Fruit fly (Drosophila melanogaster): ENCODE data around the gene Sema1a.

DNA sequence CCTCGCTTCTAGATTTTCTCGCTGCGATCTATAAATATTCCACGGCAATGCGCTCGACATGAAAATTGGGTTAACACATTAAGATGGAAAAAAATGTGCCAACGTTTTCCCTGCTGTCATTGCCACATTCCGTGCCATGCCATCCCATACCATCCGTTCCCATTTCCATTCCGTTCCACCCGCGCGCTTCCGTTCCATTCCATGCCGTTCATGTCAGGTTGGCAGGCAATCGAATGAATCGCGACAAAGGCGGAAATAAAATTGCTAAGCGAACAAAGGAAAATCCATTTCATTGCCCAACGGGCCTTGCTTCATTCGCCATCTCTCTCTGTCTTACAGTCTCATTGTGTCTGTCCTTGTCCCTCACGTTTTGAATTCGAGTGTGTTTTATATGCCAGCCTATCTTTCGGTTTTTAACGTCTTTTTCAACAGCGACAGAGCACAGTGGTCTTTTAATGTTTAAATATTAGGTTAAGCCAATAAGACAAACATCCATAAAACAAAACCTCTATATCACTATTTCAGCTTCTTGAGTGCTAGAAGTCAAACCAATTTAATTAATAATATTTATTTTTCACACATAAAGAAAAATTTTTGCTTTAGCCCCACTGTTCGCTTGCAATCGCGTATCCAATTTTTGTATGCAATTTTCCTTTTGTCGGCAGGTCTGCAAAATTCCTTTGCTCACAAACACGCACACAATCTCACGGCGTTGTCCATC, 91.9 kb downstream of the Sema1a start:
- TF ChIP-seq HHEX (GFP tag; optimal IDR thresholded peaks at IDR 0.05) (no peak), mam (GFP tag; optimal IDR thresholded peaks at IDR 0.05) (no peak), dan (GFP tag; IDR thresholded peaks at IDR 0.05) (no peak), Fer1 (GFP tag; optimal IDR thresholded peaks at IDR 0.05) (no peak)

All from whole organism, embryonic.